Fruit fly (Drosophila melanogaster) whole organism, prepupa: ENCODE results near the gene THADA.
A peak's percentile ranks its signal among the peaks of the same experiment; 100 is the strongest.

ENCODE experiments used
- CG10669 ChIP-seq: fragments of 200-800 bp; sonication (Bioruptor generic); optimal IDR thresholded peaks from 3 replicates; lab custom pipeline; 2018; ENCODE audit warnings: missing biosample characterization, mild to moderate bottlenecking, missing genetic modification characterization, moderate library complexity
- CG3032 ChIP-seq: fragments of 200-800 bp; optimal IDR thresholded peaks from 2 replicates; lab custom pipeline; 2019; ENCODE audit warnings: missing biosample characterization, mild to moderate bottlenecking, missing genetic modification characterization, moderate library complexity
- CG8119 ChIP-seq: fragments of 200-800 bp; sonication (Bioruptor generic); IDR thresholded peaks from 3 replicates; pipeline ENCODE4 v1.3.6; 2022; ENCODE audit warnings: missing biosample characterization, missing genetic modification characterization
- Eip75B ChIP-seq: fragments of 200-800 bp; sonication (Bioruptor generic); optimal IDR thresholded peaks from 3 replicates; lab custom pipeline; 2016; ENCODE audit warnings: missing biosample characterization, missing genetic modification characterization
- Ets21C ChIP-seq: fragments of 200-800 bp; sonication (Bioruptor generic); optimal IDR thresholded peaks from 3 replicates; lab custom pipeline; 2016; ENCODE audit warnings: missing biosample characterization, missing genetic modification characterization
- Met ChIP-seq: fragments of 200-800 bp; sonication (Bioruptor generic); optimal IDR thresholded peaks from 3 replicates; lab custom pipeline; 2016; ENCODE audit warnings: missing biosample characterization, missing genetic modification characterization

DNA sequence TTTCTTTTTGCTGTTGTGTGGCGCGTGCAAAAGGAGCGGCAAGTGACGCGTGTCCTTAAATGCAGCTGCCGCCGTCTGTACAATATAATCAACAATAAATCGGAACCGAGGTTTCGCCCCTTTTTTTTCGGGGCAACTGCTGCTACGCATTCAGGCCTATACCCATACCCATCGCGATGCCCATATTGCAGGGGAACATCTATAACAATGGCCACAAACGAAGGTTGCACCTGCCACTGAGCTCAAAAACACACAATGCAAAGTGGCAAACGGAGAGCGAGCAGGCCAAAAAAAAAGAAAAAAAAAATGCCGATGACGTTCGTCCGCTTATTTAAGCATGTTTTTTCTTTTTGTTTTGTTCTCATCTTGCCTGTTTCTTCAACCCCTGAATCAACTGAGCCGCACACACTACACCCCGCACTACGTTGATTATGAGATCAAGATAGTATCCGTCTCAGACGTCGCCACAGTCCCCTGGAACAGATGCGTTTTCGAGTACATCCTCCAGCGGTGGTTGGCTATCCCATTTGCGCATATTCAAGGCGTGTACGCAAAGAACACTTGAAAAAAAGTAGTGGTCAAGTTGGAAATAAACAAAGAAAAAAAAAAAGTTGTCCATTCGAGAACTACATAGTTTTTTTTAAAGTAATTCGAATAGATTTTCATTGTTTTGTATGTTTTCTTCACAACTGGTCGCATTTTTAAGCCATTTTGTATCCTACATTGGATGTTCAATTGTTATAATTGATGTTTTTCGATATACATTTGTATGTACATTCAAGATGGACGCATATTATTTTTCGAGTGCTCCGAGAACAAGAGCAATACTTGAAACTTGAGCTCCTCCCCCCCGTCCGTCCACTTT is 22.7 kb downstream of the THADA start:
- TF ChIP-seq Eip75B (GFP tag; lab: Kevin White, UChicago) (peak; percentile 56), CG10669 (GFP tag; lab: Kevin White, UChicago) (peak; percentile 55), CG3032 (peak; percentile 49), Met (peak; percentile 53), CG8119 (no peak), Ets21C (GFP tag; lab: Kevin White, UChicago) (peak; percentile 19)
